Worm (Caenorhabditis elegans): ENCODE data around the gene abcx-1.

abcx-1 gene

DNA sequence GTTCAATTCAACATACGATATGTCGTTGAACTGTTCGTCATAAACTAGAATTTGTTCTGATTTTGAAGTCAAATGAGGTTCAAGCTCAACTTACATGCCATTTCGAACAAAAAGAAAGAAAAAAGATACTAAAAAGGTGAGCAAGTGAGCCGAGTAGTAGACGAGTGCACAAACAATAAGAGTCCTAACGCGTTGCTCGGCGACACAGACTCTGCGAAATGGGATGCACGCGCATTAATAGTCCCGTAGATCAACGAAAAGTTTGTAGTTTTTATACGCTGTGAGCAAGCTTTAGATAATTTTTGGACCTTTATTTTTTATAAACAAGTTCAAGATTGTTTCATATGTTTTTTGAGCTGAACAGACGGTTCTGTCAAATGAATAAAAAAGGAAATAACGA lies 3.3 kb upstream of the abcx-1 start, which contains the start of gene C56E6.4:
Gene C56E6.4 (minus strand): TSS at position 101 of the 400 bp plus-strand sequence.
- TF ChIP-seq dve-1 (tag; optimal IDR thresholded peaks at IDR 0.05): no peak
- TF ChIP-seq pros-1 (tag; optimal IDR thresholded peaks at IDR 0.05): no peak
- no peak for TF ChIP-seq ref-2 (tag; optimal IDR thresholded peaks at IDR 0.05)
- no peak for TF ChIP-seq pax-1 (tag; optimal IDR thresholded peaks at IDR 0.05)
- no peak for TF ChIP-seq hlh-6 (tag; optimal IDR thresholded peaks at IDR 0.05)
- TF ChIP-seq F13H6.1 (tag; optimal IDR thresholded peaks at IDR 0.05): no peak
- TF ChIP-seq mec-3 (tag; optimal IDR thresholded peaks at IDR 0.05; ENCODE audit: borderline replicate concordance): no peak
- TF ChIP-seq nhr-232 (tag; optimal IDR thresholded peaks at IDR 0.05): no peak
- no peak for TF ChIP-seq tbx-2 (tag; optimal IDR thresholded peaks at IDR 0.05)
- TF ChIP-seq ceh-24 (tag; optimal IDR thresholded peaks at IDR 0.05): no peak
- TF ChIP-seq eyg-1 (tag; optimal IDR thresholded peaks at IDR 0.05): no peak
- no peak for TF ChIP-seq syd-9 (tag; optimal IDR thresholded peaks at IDR 0.05)
- no peak for TF ChIP-seq ceh-14 (tag; optimal IDR thresholded peaks at IDR 0.05)
- TF ChIP-seq ceh-34 (tag; optimal IDR thresholded peaks at IDR 0.05): no peak
- TF ChIP-seq ceh-9 (tag; optimal IDR thresholded peaks at IDR 0.05): no peak
- TF ChIP-seq lin-11 (tag; optimal IDR thresholded peaks at IDR 0.05): no peak
- no peak for TF ChIP-seq ceh-6 (GFP tag; optimal IDR thresholded peaks at IDR 0.05)
- no peak for TF ChIP-seq fkh-10 (GFP tag; optimal IDR thresholded peaks at IDR 0.05)
- TF ChIP-seq fkh-6 (tag; optimal IDR thresholded peaks at IDR 0.05): no peak
- TF ChIP-seq pqm-1 (tag; optimal IDR thresholded peaks at IDR 0.05): no peak

DNA sequence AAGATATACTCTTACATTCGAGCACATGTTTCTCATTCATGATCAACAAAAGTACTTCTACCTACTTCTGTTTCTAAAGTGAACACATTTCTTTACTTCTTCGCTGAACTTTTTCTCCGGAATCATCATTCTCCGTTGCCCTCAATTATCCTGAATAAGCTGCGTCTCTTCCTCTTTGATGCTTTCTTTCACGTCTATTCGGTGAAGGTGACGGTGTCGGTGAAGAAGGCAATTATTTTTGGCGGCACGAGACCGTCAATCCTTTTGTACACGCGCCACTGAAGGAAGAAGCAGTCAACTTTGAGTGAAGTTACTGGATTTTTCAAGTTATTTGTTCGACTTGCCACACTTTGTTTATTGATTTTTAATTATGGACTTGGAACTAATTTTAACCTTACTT lies 436 bp upstream of the abcx-1 start, which contains the start of gene abch-1:
Gene abch-1 (minus strand): TSS at position 101 of the 400 bp plus-strand sequence.
- TF ChIP-seq che-1 (tag; optimal IDR thresholded peaks at IDR 0.05): no peak
- TF ChIP-seq T23F11.4 (GFP tag; optimal IDR thresholded peaks at IDR 0.05): no peak
- no peak for TF ChIP-seq nhr-232 (tag; optimal IDR thresholded peaks at IDR 0.05)
- TF ChIP-seq F13H6.1 (tag; optimal IDR thresholded peaks at IDR 0.05): no peak
- no peak for TF ChIP-seq ceh-6 (GFP tag; optimal IDR thresholded peaks at IDR 0.05)
- TF ChIP-seq ceh-2 (tag; optimal IDR thresholded peaks at IDR 0.05): no peak
- no peak for TF ChIP-seq sox-2 (GFP tag; IDR thresholded peaks at IDR 0.05)
- TF ChIP-seq elt-4 (tag; optimal IDR thresholded peaks at IDR 0.05): no peak
- TF ChIP-seq pqm-1 (tag; optimal IDR thresholded peaks at IDR 0.05): no peak
- no peak for TF ChIP-seq ceh-19 (GFP tag; optimal IDR thresholded peaks at IDR 0.05)

DNA sequence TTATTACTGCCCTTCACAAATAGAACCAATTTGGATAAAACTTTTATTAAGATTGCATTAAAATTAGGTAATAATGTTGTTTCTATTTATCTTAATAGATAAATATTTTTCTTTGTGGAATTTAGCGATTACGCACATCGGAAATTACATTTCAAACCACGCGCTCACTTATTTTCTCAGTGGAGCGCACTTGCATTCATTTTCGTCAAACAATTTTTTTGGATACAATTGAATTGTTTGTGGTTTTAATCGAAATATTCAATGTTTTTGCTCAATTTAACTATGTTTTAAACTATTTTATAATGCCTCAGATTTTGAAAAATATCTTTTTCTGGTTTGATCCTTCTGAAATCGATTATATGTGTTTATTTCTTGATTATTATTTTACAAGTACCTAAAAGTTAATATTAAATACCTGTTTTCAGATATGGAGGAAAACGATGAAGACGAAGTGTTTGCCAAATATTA lies 4.0 kb downstream of the abcx-1 start, which contains the start of gene utp-20:
Gene utp-20 (plus strand): TSS at position 418 of the 468 bp plus-strand sequence.
- TF ChIP-seq T23F11.4 (GFP tag; optimal IDR thresholded peaks at IDR 0.05) (no peak), ama-1 (optimal IDR thresholded peaks at IDR 0.05) (no peak), K09A11.1 (tag; optimal IDR thresholded peaks at IDR 0.05; ENCODE audit: insufficient read depth) (no peak), C38D4.7 (GFP tag; optimal IDR thresholded peaks at IDR 0.05) (no peak), ceh-9 (tag; optimal IDR thresholded peaks at IDR 0.05) (no peak), ceh-45 (GFP tag; IDR thresholded peaks at IDR 0.05) (no peak), ztf-16 (tag; optimal IDR thresholded peaks at IDR 0.05) (no peak), che-1 (tag; optimal IDR thresholded peaks at IDR 0.05) (no peak), C08G9.2 (tag; optimal IDR thresholded peaks at IDR 0.05) (no peak), mec-3 (tag; optimal IDR thresholded peaks at IDR 0.05; ENCODE audit: borderline replicate concordance) (no peak), ceh-48 (tag; optimal IDR thresholded peaks at IDR 0.05) (no peak), ceh-31 (tag; optimal IDR thresholded peaks at IDR 0.05) (peak; percentile 26), pag-3 (tag; optimal IDR thresholded peaks at IDR 0.05; ENCODE audit: borderline replicate concordance) (no peak), unc-42 (tag; optimal IDR thresholded peaks at IDR 0.05) (peak; percentile 81), syd-9 (tag; optimal IDR thresholded peaks at IDR 0.05) (no peak), pat-9 (tag; optimal IDR thresholded peaks at IDR 0.05) (no peak), ahr-1 (tag; optimal IDR thresholded peaks at IDR 0.05) (no peak), hlh-30 (tag; optimal IDR thresholded peaks at IDR 0.05; ENCODE audit: insufficient read depth) (peak; percentile 70), fkh-6 (tag; optimal IDR thresholded peaks at IDR 0.05) (no peak), nfya-1 (tag; optimal IDR thresholded peaks at IDR 0.05) (peak; percentile 5)
